Worm (Caenorhabditis elegans) whole organism, early embryonic: ENCODE data around the gene mrps-9.

Experiments used
- B0310.2 ChIP-seq: sonication (generic microtip); optimal IDR thresholded peaks from 2 replicates; lab custom pipeline; 2016; ENCODE audit warnings: mild to moderate bottlenecking, missing genetic modification characterization, missing compliant biosample characterization
- aly-1 ChIP-seq: sonication (generic microtip); optimal IDR thresholded peaks from 2 replicates; lab custom pipeline; 2016; ENCODE audit warnings: missing genetic modification characterization, missing compliant biosample characterization
- ama-1 ChIP-seq: fragments of 150-350 bp; optimal IDR thresholded peaks from 2 replicates; lab custom pipeline; 2014
- ceh-36 ChIP-seq: sonication (generic microtip); optimal IDR thresholded peaks from 2 replicates; lab custom pipeline; 2016; ENCODE audit warnings: missing genetic modification characterization, inconsistent platforms, missing compliant biosample characterization
- flt-1 ChIP-seq: fragments of 200-800 bp; sonication (Bioruptor generic); IDR thresholded peaks from 2 replicates; pipeline ENCODE4 v1.3.6; 2022; ENCODE audit warnings: missing genetic modification characterization, missing compliant biosample characterization
- hmbx-1 ChIP-seq: sonication (generic microtip); optimal IDR thresholded peaks from 2 replicates; lab custom pipeline; 2016; ENCODE audit warnings: mild to moderate bottlenecking, missing genetic modification characterization, missing compliant biosample characterization
- hnd-1 ChIP-seq: sonication (generic microtip); optimal IDR thresholded peaks from 2 replicates; lab custom pipeline; 2016; ENCODE audit warnings: missing genetic modification characterization, missing compliant biosample characterization
- scrt-1 ChIP-seq: fragments of 200-800 bp; sonication (Bioruptor generic); IDR thresholded peaks from 2 replicates; pipeline ENCODE4 v1.3.6; 2022; ENCODE audit warnings: missing genetic modification characterization, missing compliant biosample characterization
- sea-1 ChIP-seq: fragments of 200-800 bp; sonication (Bioruptor generic); conservative IDR thresholded peaks from 2 replicates; pipeline ENCODE4 v1.3.6; 2022; ENCODE audit warnings: missing genetic modification characterization, missing compliant biosample characterization
- tbx-37 ChIP-seq: fragments of 200-800 bp; sonication (Bioruptor generic); conservative IDR thresholded peaks from 2 replicates; pipeline ENCODE4 v1.3.6; 2022; ENCODE audit warnings: missing genetic modification reagents, missing genetic modification characterization, missing compliant biosample characterization

DNA sequence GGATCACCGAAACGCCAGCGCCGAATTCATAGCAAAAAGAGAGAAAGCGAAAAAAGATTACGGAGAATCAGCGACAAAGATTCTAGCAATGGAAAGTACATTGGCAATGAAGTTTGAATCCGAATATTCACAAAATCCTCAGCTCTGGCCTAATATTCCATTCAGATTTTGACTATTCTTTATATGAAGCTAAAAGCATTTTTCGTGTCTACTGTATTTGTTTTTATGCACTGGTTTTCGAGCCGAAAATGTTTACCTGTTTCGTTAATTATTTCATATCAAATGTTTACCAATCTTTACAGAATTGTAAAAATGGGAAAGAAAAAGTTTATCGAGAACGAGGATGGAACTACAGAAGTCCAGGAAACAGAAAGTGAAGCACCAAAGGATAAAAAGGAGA, 42.4 kb downstream of the mrps-9 start, which contains the start of gene F10E9.4:
- no peak for TF ChIP-seq B0310.2 (tag; lab: Kevin White, UChicago)
- no peak for TF ChIP-seq sea-1
- no peak for TF ChIP-seq ama-1 (lab: Kevin White, UChicago)
- no peak for TF ChIP-seq aly-1 (tag; lab: Kevin White, UChicago)
- no peak for TF ChIP-seq ceh-36 (tag; lab: Kevin White, UChicago)
- TF ChIP-seq scrt-1 (GFP tag; lab: Robert Waterston, UW) = no peak
- no peak for TF ChIP-seq flt-1 (GFP tag; lab: Robert Waterston, UW)
- TF ChIP-seq hnd-1 (tag; lab: Kevin White, UChicago) = no peak
- TF ChIP-seq tbx-37 = no peak
- no peak for TF ChIP-seq hmbx-1 (tag; lab: Kevin White, UChicago)
